Worm (Caenorhabditis elegans) whole organism, L1 larva: ENCODE measurements around the gene srh-116.

Source experiments
- C34B4.2 ChIP-seq: sonication (generic microtip); optimal IDR thresholded peaks from 2 replicates; lab custom pipeline; 2017; ENCODE audit warnings: mild to moderate bottlenecking, missing genetic modification characterization, missing compliant biosample characterization
- alr-1 ChIP-seq: fragments of 200-800 bp; sonication (Bioruptor generic); optimal IDR thresholded peaks from 2 replicates; lab custom pipeline; 2018; ENCODE audit warnings: borderline replicate concordance, mild to moderate bottlenecking, missing genetic modification characterization, missing compliant biosample characterization
- ceh-82 ChIP-seq, 3 experiments: fragments of 150-350 bp in 1 of 3; sonication (generic microtip) in 2 of 3; optimal IDR thresholded peaks; 2 replicates each; lab custom pipeline; 2014 to 2017; ENCODE audit warnings: missing biosample characterization in 3 of 3, missing genetic modification characterization in 3 of 3
- ceh-88 ChIP-seq: fragments of 200-800 bp; sonication (Bioruptor generic); IDR thresholded peaks from 2 replicates; pipeline ENCODE4 v1.3.6; 2022; ENCODE audit warnings: missing genetic modification characterization, missing compliant biosample characterization
- ces-1 ChIP-seq: fragments of 150-350 bp; optimal IDR thresholded peaks from 2 replicates; lab custom pipeline; 2014; ENCODE audit warnings: missing biosample characterization, missing genetic modification reagents, missing genetic modification characterization
- egl-13 ChIP-seq: sonication (generic microtip); optimal IDR thresholded peaks from 2 replicates; lab custom pipeline; 2016; ENCODE audit warnings: missing genotype, missing genetic modification reagents, missing genetic modification characterization, missing compliant biosample characterization
- elt-2 ChIP-seq: sonication (generic microtip); optimal IDR thresholded peaks from 2 replicates; lab custom pipeline; 2016; ENCODE audit warnings: missing genetic modification characterization, mild to moderate bottlenecking, inconsistent platforms, missing compliant biosample characterization, missing genetic modification reagents
- ets-5 ChIP-seq: fragments of 200-800 bp; sonication (Bioruptor generic); IDR thresholded peaks from 2 replicates; pipeline ENCODE4 v1.3.6; 2022; ENCODE audit warnings: missing genetic modification characterization, missing compliant biosample characterization
- grh-1 ChIP-seq: fragments of 200-800 bp; sonication (Bioruptor generic); IDR thresholded peaks from 2 replicates; pipeline ENCODE4 v1.3.6; 2022; ENCODE audit warnings: missing genetic modification reagents, missing genetic modification characterization, missing compliant biosample characterization
- hlh-4 ChIP-seq: sonication (generic microtip); optimal IDR thresholded peaks from 2 replicates; lab custom pipeline; 2016; ENCODE audit warnings: mild to moderate bottlenecking, missing genetic modification characterization, missing compliant biosample characterization
- irx-1 ChIP-seq: sonication (generic microtip); optimal IDR thresholded peaks from 2 replicates; lab custom pipeline; 2016; ENCODE audit warnings: missing genetic modification characterization, missing compliant biosample characterization
- isw-1 ChIP-seq: fragments of 200-800 bp; sonication (Bioruptor generic); IDR thresholded peaks from 2 replicates; pipeline ENCODE4 v1.3.6; 2022; ENCODE audit warnings: missing genetic modification characterization, missing compliant biosample characterization
- jun-1 ChIP-seq: fragments of 150-350 bp; optimal IDR thresholded peaks from 2 replicates; lab custom pipeline; 2014; ENCODE audit warnings: missing biosample characterization, missing genetic modification reagents, missing genetic modification characterization
- lin-13 ChIP-seq: fragments of 150-350 bp; optimal IDR thresholded peaks from 2 replicates; lab custom pipeline; 2014; ENCODE audit warnings: missing biosample characterization, missing genetic modification reagents, missing genetic modification characterization
- lin-14 ChIP-seq: fragments of 200-800 bp; sonication (Bioruptor generic); optimal IDR thresholded peaks from 2 replicates; lab custom pipeline; 2018; ENCODE audit warnings: mild to moderate bottlenecking, missing genetic modification characterization, moderate library complexity, missing compliant biosample characterization
- lin-35 ChIP-seq, 2 experiments: fragments of 150-350 bp; optimal IDR thresholded peaks; 2 replicates each; lab custom pipeline; 2014; ENCODE audit warnings: missing biosample characterization in 2 of 2, missing genetic modification characterization in 2 of 2, missing genetic modification reagents in 2 of 2
- lir-3 ChIP-seq: sonication (generic microtip); optimal IDR thresholded peaks from 2 replicates; lab custom pipeline; 2016; ENCODE audit warnings: mild to moderate bottlenecking, missing genetic modification characterization, moderate library complexity, missing compliant biosample characterization; ENCODE audit not compliant: poor library complexity
- mab-9 ChIP-seq: fragments of 200-800 bp; sonication (Bioruptor generic); IDR thresholded peaks from 2 replicates; pipeline ENCODE4 v1.3.6; 2022; ENCODE audit warnings: missing genetic modification reagents, missing genetic modification characterization, missing compliant biosample characterization
- nhr-19 ChIP-seq: fragments of 200-800 bp; sonication (Bioruptor generic); conservative IDR thresholded peaks from 2 replicates; pipeline ENCODE4 v1.3.6; 2022; ENCODE audit warnings: missing genetic modification characterization, missing compliant biosample characterization
- nhr-20 ChIP-seq: sonication (generic microtip); optimal IDR thresholded peaks from 2 replicates; lab custom pipeline; 2016; ENCODE audit warnings: mild to moderate bottlenecking, missing genetic modification characterization, missing compliant biosample characterization
- nhr-237 ChIP-seq: fragments of 150-350 bp; optimal IDR thresholded peaks from 2 replicates; lab custom pipeline; 2014; ENCODE audit warnings: missing biosample characterization, missing genetic modification characterization
- nhr-77 ChIP-seq: fragments of 150-350 bp; optimal IDR thresholded peaks from 2 replicates; lab custom pipeline; 2014; ENCODE audit warnings: missing biosample characterization, missing genetic modification characterization
- nhr-85 ChIP-seq: sonication (generic microtip); peaks from one replicate; lab custom pipeline; 2016; ENCODE audit warnings: missing genetic modification characterization, inconsistent platforms, missing compliant biosample characterization
- pqm-1 ChIP-seq: sonication (generic microtip); optimal IDR thresholded peaks from 3 replicates; lab custom pipeline; 2017; ENCODE audit warnings: missing biosample characterization, missing genetic modification characterization
- skn-1 ChIP-seq: fragments of 150-350 bp; optimal IDR thresholded peaks from 2 replicates; lab custom pipeline; 2014; ENCODE audit warnings: missing biosample characterization, missing genetic modification characterization
- snpc-4 ChIP-seq: fragments of 150-350 bp; optimal IDR thresholded peaks from 2 replicates; lab custom pipeline; 2014; ENCODE audit warnings: missing biosample characterization, missing genetic modification characterization
- sox-4 ChIP-seq: sonication (generic microtip); optimal IDR thresholded peaks from 2 replicates; lab custom pipeline; 2016; ENCODE audit warnings: missing genetic modification characterization, missing compliant biosample characterization
- tlp-1 ChIP-seq: fragments of 150-350 bp; optimal IDR thresholded peaks from 2 replicates; lab custom pipeline; 2014; ENCODE audit warnings: missing biosample characterization, missing genetic modification characterization
- unc-30 ChIP-seq: sonication (generic microtip); optimal IDR thresholded peaks from 2 replicates; lab custom pipeline; 2017; ENCODE audit warnings: missing biosample characterization, missing genetic modification characterization
- unc-62 ChIP-seq: fragments of 150-350 bp; optimal IDR thresholded peaks from 2 replicates; lab custom pipeline; 2014; ENCODE audit warnings: missing biosample characterization, missing genetic modification reagents, missing genetic modification characterization
- unc-86 ChIP-seq: sonication (generic microtip); optimal IDR thresholded peaks from 2 replicates; lab custom pipeline; 2016; ENCODE audit warnings: missing genetic modification characterization, missing compliant biosample characterization
- xbp-1 ChIP-seq: sonication (generic microtip); optimal IDR thresholded peaks from 2 replicates; lab custom pipeline; 2016; ENCODE audit warnings: missing genetic modification characterization, missing compliant biosample characterization

srh-116 gene

DNA sequence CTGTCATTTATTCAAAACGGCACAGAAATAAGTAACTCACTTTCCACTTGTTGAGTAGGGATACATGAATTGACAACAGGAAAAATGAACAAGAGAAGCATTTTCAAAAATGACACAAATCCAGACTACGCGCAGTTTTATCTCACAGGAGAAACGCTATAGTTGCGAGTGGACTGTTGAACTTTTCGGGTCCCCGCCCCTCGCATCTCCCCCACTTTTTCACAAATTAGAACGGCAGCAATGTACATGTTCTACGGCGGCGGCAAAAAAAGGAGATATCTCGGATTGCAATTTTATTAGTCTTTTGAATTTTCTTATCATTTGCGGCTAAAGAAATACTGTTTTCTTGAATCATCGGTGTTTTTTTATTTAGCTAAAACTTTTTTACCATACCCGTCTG is 9.5 kb downstream of the srh-116 start, which contains the start of gene clec-242 (continued):
- no peak for TF ChIP-seq ces-1 (GFP tag; lab: Kevin White, UChicago)

DNA sequence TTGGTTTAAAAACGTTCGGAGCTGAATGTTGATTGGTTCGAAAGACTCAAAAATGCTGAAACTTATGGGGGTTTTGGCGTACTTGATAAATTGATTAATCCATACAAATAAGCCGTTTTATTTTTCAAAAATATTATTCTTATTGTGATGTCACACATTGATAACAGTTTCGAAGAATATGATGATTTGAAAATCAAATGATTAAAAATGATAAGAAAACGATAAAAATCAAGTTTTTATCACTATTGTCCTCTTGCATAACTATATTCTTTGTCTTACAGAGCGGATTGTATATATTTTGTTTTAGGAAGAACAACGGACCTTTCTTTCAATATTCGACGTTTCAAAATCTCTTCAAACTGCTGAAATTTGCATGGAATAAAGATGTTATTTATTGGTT is 11.9 kb downstream of the srh-116 start:
- peak; percentile 79 for TF ChIP-seq elt-2 (tag; lab: Kevin White, UChicago)
- TF ChIP-seq skn-1 (tag; lab: Kevin White, UChicago): no peak
- TF ChIP-seq snpc-4: no peak
- TF ChIP-seq tlp-1: peak; percentile 48
- TF ChIP-seq, all 84 proteins: peak for 2

DNA sequence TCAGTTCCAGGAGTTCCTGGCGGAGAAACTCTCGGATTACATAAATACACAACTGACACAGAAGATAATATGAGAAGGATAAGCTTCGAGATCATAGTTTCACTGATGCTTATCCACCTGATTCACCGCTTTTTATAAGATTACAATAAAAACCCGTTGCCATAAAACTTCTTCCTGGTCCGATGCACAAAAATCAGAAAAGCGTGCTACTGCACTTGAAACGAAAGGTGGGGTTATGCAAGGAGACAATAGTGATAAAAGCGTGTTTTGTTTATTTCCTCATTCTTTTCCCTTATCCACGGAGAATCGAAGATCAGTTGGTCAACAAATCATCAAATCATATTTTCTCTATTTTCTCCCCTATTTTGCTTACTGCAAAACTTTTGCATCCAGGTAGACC is 12.4 kb downstream of the srh-116 start, which contains the start of gene Y68A4B.3:
TSS of gene Y68A4B.3 (minus strand) at position 101 of the 400 bp plus-strand sequence.
- TF ChIP-seq ceh-88 (no peak), ceh-82 (tag; optimal IDR thresholded peaks at IDR 0.05; lab: Kevin White, UChicago) (no peak), egl-13 (tag; lab: Kevin White, UChicago) (no peak), nhr-237 (tag; lab: Kevin White, UChicago) (no peak), lin-35 (GFP tag; optimal IDR thresholded peaks at IDR 0.05; lab: Kevin White, UChicago) (no peak), xbp-1 (tag; lab: Kevin White, UChicago) (no peak), mab-9 (no peak), nhr-85 (no peak)

DNA sequence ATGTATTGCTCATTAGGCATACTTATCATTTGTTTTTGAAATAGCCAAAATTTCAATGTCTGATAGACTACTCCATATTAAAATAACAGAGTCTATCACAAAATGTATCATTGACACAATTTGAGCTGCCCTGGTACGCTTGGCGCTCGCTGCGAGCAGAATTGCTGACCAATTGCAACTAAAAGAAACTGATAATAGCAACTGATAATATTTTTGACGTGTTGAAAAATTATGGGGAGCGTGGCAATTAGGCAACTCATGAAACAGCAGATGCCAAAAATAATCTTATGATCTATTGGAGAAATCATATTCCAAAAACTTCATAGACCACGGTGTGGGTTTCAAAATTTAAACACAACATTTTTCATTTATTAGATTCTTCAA is 13.7 kb downstream of the srh-116 start:
- TF ChIP-seq elt-2 (tag; lab: Kevin White, UChicago) (peak; percentile 95), unc-62 (GFP tag; lab: Kevin White, UChicago) (no peak)
- TF ChIP-seq, all 84 proteins: peak for 1

DNA sequence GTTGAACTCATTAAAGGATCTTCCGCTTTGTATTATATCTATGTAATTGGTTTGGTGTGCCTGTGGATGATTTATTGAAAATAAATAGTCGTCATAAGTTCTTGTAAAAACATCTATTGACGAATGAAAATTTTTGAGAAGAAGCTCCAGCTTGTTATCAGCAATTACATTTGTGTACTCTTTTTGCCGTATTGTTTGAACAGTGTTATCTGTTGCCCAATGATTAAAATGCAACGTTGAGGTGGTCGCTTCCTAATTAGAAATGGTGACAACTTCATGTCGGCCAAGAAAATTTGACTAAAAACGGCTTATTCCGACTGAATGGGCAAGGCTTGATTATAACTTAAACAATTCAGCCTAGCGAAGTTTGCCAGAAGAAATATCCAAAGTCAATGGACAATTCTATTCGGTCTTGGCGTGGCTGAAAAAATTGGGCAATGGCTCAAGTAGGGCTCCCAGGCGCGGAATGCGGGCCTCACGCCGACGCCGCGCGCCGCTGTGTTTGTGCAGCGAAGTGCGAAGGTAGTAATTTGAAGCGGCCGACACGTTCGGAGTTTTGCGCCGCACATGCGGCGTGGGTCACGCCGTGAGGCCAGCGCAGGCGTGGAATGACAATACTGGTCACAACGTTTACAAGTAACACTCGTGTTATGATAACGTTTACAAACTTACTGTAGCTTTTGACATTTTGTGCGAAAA is 14.2 kb downstream of the srh-116 start:
- TF ChIP-seq elt-2 (tag; lab: Kevin White, UChicago) (peak; percentile 73), alr-1 (tag; lab: Kevin White, UChicago) (no peak), lin-35 (GFP tag; optimal IDR thresholded peaks at IDR 0.05; lab: Kevin White, UChicago) (no peak), unc-86 (tag; lab: Kevin White, UChicago) (no peak)

DNA sequence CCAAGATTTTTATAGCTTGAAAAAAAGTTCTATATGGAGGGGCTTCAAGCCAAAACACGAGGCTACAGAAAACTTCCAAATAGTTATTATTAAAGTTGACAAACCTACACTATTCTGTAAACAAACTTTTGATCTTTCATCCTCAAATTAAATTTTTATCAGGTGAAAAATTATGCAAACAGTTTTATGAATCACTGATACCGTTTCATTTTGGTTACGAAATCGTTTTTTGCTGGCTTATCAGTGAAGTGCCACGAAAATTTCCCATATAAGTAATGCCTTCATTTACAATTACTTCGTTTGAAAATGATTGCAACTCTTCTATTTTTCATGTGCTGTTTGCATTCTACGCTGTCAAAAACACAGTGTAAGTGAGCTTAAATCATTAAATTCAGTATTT is 16.1 kb downstream of the srh-116 start, which contains the start of gene T19C9.8:
TSS of gene T19C9.8 (plus strand) at position 299 of the 400 bp plus-strand sequence.
- peak; percentile 12 for TF ChIP-seq jun-1 (tag; lab: Kevin White, UChicago)
- TF ChIP-seq hlh-4: no peak
- TF ChIP-seq lin-35 (GFP tag; optimal IDR thresholded peaks at IDR 0.05; lab: Kevin White, UChicago): peak in 1 of 2 experiments; percentile 2
- TF ChIP-seq lin-14 (GFP tag; lab: Kevin White, UChicago): peak; percentile 17
- peak; percentile 94 for TF ChIP-seq elt-2 (tag; lab: Kevin White, UChicago)
- TF ChIP-seq pqm-1: peak; percentile 1
- TF ChIP-seq irx-1 (tag; lab: Kevin White, UChicago): no peak

DNA sequence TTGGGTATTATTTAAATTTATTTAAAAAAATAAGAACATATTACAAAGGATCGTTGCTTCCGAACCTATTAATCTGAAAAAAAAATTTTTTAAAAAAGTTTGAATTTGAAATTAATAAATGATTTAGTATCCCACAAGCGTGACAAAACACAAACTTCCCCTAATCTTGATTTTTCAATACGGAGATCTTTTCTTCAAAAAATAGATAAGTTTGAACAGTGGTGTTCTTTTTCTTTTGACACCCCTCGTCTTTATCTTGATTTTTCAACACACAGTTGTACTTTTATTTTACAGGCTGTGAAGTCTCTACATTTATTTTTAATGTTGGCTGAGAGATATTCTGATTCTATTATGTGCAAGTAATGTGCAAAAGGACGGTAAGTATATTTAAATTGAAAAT is 18.6 kb downstream of the srh-116 start, which contains the start of gene T19C9.10:
TSS of gene T19C9.10 (plus strand) at position 248 of the 400 bp plus-strand sequence.
- TF ChIP-seq irx-1 (tag; lab: Kevin White, UChicago) (no peak), nhr-85 (peak; percentile 28), nhr-19 (GFP tag; lab: Robert Waterston, UW) (no peak), nhr-237 (tag; lab: Kevin White, UChicago) (no peak), sox-4 (tag; lab: Kevin White, UChicago) (no peak), C34B4.2 (tag; lab: Kevin White, UChicago) (no peak), mab-9 (no peak), grh-1 (GFP tag; lab: Robert Waterston, UW) (no peak), unc-30 (no peak), ets-5 (GFP tag; lab: Robert Waterston, UW) (no peak), egl-13 (tag; lab: Kevin White, UChicago) (no peak), nhr-77 (tag; lab: Kevin White, UChicago) (no peak), nhr-20 (tag; lab: Kevin White, UChicago) (no peak), lin-13 (GFP tag; lab: Kevin White, UChicago) (no peak), lir-3 (tag; lab: Kevin White, UChicago) (no peak), lin-14 (GFP tag; lab: Kevin White, UChicago) (peak; percentile 40), isw-1 (no peak)
- TF ChIP-seq, all 84 proteins: peak for 2
